Fruit fly (Drosophila melanogaster): ENCODE data around the gene CG2767.

The CG2767 gene

dm6 chr3R:7993506-7993905 is 14.4 kb downstream of the CG2767 start:
- TF ChIP-seq CG8301 (tag; optimal IDR thresholded peaks at IDR 0.05) (no peak), CG32121 (GFP tag; IDR thresholded peaks at IDR 0.05) (no peak), EcR (GFP tag; optimal IDR thresholded peaks at IDR 0.05) (no peak), gl (tag; optimal IDR thresholded peaks at IDR 0.05) (no peak), CG15710 (tag; optimal IDR thresholded peaks at IDR 0.05) (no peak), Pif1B (GFP tag; optimal IDR thresholded peaks at IDR 0.05) (no peak), CG9948 (tag; optimal IDR thresholded peaks at IDR 0.05) (no peak), D1 (tag; optimal IDR thresholded peaks at IDR 0.05) (no peak), CG10348 (GFP tag; IDR thresholded peaks at IDR 0.05) (no peak), Pif1A (GFP tag; optimal IDR thresholded peaks at IDR 0.05) (no peak), CG4496 (GFP tag; IDR thresholded peaks at IDR 0.05) (no peak), CG17806 (tag; optimal IDR thresholded peaks at IDR 0.05) (no peak), CG34367 (tag; optimal IDR thresholded peaks at IDR 0.05) (no peak), CG14655 (GFP tag; optimal IDR thresholded peaks at IDR 0.05) (no peak), fd96Ca (GFP tag; IDR thresholded peaks at IDR 0.05) (no peak)

DNA sequence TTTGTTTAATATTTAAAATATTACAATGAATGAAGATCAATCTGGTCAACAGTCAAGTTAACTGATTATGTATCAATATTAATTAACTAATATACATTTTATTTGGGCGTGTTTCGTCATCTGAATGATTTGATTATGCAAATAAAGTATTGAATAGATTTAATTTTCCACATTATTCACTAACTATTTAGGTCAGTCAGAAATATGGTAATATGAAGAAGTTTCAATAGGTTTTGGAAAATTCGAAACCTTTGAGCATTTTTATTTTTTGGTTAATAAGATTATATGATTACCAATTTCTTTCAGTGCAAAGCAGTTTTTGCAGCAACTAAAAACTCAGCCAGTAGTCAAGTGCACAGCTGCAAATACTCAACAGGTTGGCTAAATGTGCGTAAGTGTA is 15.8 kb downstream of the CG2767 start:
- TF ChIP-seq D1 (tag; optimal IDR thresholded peaks at IDR 0.05) = no peak
- no peak for TF ChIP-seq CG13204 (GFP tag; optimal IDR thresholded peaks at IDR 0.05)
- TF ChIP-seq Snoo (tag; optimal IDR thresholded peaks at IDR 0.05) = no peak
- peak; percentile 55; the same call in 2 of the 3 replicates for TF ChIP-seq CG4496 (GFP tag; IDR thresholded peaks at IDR 0.05)
- peak; percentile 24; the same call in 1 of the 2 replicates for TF ChIP-seq CG32121 (GFP tag; IDR thresholded peaks at IDR 0.05)
- TF ChIP-seq CG15710 (tag; optimal IDR thresholded peaks at IDR 0.05) = no peak
- peak; percentile 48 for TF ChIP-seq CG8301 (tag; optimal IDR thresholded peaks at IDR 0.05)
- TF ChIP-seq CG14655 (GFP tag; optimal IDR thresholded peaks at IDR 0.05) = peak; percentile 38
- TF ChIP-seq CG8159 (tag; optimal IDR thresholded peaks at IDR 0.05) = peak; percentile 7

DNA sequence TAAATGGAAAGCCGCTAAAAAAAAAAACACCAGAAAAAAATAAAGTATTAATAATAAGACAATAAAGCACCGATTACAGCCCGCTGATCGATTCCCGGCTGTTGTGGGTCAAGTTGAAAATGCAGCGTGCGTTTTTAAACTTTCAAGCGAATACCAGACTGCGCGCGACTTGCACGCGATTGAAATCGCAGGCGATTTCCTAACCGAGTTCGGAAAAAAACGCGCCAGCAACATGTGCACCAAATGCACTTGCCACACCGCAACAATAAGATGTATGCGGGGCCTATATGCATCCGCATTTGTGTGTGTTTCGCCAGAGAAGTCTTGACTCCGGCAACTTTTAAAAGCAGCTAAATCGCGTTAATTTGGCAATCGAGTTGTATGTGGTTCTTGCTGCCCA is 16.5 kb downstream of the CG2767 start:
- TF ChIP-seq CG4496 (GFP tag; IDR thresholded peaks at IDR 0.05) (0 out of 3 replicates have a peak, but pooled peaks have one; percentile 8), CG15710 (tag; optimal IDR thresholded peaks at IDR 0.05) (no peak)

DNA sequence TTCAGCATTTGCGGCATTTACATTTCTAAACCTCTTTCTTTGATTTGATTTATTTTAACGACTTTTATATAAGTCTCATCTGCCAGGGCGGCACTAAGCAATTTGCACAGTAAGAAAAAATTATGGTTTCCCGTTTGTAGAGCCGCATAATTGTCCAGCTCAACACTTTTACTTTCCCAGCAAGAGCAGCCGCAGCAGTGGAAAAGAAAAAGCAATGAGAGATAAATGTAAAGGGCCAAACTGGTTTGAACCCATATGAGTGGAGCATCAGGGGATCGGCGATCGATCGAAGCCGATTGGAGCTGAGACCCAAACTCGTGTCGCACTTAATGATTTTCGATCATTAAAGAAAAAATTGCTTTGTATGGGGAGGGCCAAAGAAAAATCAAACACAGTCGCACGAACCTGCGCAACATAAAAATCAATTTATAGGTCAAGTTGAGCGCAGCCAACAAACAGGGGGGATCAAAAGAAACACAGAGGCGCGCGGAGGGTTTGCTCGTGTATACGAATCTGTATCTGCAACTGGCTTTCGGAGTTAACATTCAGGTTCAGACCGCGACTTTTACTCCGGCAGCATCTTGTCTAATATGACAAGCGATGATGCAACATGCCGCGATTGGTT is 17.0 kb downstream of the CG2767 start:
- TF ChIP-seq CG34367 (tag; optimal IDR thresholded peaks at IDR 0.05) (no peak), fd96Ca (GFP tag; IDR thresholded peaks at IDR 0.05) (0 out of 3 replicates have a peak, but pooled peaks have one; percentile 14), CG4496 (GFP tag; IDR thresholded peaks at IDR 0.05) (no peak), Snoo (tag; optimal IDR thresholded peaks at IDR 0.05) (no peak), CG8301 (tag; optimal IDR thresholded peaks at IDR 0.05) (no peak), EcR (GFP tag; optimal IDR thresholded peaks at IDR 0.05) (peak; percentile 13), rn (GFP tag; IDR thresholded peaks at IDR 0.05) (no peak)

- TF ChIP-seq Pif1B (GFP tag; optimal IDR thresholded peaks at IDR 0.05) (no peak), CG8301 (tag; optimal IDR thresholded peaks at IDR 0.05) (no peak), fd96Ca (GFP tag; IDR thresholded peaks at IDR 0.05) (no peak), CG10348 (GFP tag; IDR thresholded peaks at IDR 0.05) (no peak), CG32121 (GFP tag; IDR thresholded peaks at IDR 0.05) (no peak), CG34367 (tag; optimal IDR thresholded peaks at IDR 0.05) (no peak), Pif1A (GFP tag; optimal IDR thresholded peaks at IDR 0.05) (no peak), Snoo (tag; optimal IDR thresholded peaks at IDR 0.05) (no peak), CG4496 (GFP tag; IDR thresholded peaks at IDR 0.05) (no peak), CG8159 (tag; optimal IDR thresholded peaks at IDR 0.05) (no peak)
Observed at dm6 chr3R:7990257-7990656, 17.7 kb downstream of the CG2767 start.

DNA sequence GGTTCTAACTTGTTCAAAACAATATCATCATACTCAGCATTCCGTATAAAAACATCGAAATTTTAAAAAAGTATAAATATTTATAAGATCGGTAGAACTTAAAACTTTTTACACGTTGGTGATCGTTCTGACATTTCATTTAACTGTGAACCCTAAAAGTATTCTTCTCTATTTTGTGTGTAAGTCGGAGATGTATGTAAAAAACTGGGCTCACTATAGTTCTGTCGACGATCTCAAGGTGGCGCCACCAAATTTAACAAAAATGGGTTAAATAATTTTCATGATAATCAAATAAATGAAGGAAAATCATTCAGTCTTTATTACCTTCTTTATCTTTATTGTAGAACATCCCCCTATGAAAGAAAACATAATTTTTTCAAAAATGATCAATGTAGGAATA is 26.5 kb downstream of the CG2767 start:
- TF ChIP-seq D1 (tag; optimal IDR thresholded peaks at IDR 0.05) (peak; percentile 83), CG32121 (GFP tag; IDR thresholded peaks at IDR 0.05) (no peak)

- TF ChIP-seq CG34367 (tag; optimal IDR thresholded peaks at IDR 0.05) (no peak), CG15710 (tag; optimal IDR thresholded peaks at IDR 0.05) (no peak), D1 (tag; optimal IDR thresholded peaks at IDR 0.05) (no peak), CG32121 (GFP tag; IDR thresholded peaks at IDR 0.05) (no peak)
Observed at dm6 chr3R:7980222-7980621, 27.7 kb downstream of the CG2767 start, which contains the start of gene Sfp84E. Gene Sfp84E (minus strand): TSS chr3R:7980322.

DNA sequence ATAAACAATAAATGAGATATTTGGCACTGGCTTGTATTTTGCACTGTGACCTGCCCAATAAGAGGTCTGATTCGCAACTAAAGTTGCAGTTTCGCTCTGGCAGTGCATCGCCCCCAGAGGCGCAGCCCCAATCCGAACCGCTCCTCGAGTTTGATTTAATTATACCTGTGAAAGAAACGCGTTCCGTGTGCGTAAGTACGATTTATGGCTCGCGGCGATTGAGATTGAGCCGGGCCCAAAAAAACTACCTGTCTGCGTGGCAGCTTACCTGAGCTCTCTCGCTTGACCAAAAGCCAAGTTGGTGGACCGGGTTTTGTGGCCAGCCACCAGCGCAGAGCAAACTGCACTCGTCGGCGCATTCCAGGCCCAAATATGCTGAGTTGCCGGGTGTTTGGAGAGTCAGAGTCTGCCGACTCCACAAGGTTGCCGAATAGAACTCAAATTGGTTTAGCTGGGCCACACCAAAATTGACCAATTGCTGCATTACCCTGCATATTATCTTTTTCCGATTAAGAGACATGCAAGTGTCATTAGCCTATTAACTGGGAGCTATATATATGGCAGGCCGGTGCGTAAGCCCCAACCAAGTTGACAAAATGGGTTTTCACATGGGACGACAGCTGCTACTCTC is 29.4 kb downstream of the CG2767 start, which contains the start of the genes CD98hc and Os-C:
TSS of gene CD98hc (minus strand) at position 50 of the 631 bp plus-strand sequence.
TSS of gene Os-C (plus strand) at position 581 of the 631 bp plus-strand sequence.
- no peak for TF ChIP-seq CG9948 (tag; optimal IDR thresholded peaks at IDR 0.05)
- 0 out of 2 replicates have a peak, but pooled peaks have one; percentile 17 for TF ChIP-seq CG12605 (GFP tag; IDR thresholded peaks at IDR 0.05)
